Fruit fly (Drosophila melanogaster) whole organism, embryonic: ENCODE data around the gene CG32568.

Experiments
- BtbVII ChIP-seq: fragments of 200-800 bp; sonication (Bioruptor generic); optimal IDR thresholded peaks from 3 replicates; lab custom pipeline; 2017; ENCODE audit warnings: missing biosample characterization, mild to moderate bottlenecking, missing genetic modification characterization
- C15 ChIP-seq: fragments of 200-800 bp; sonication (Bioruptor generic); IDR thresholded peaks from 3 replicates; pipeline ENCODE4 v1.3.6; 2022; ENCODE audit warnings: missing biosample characterization, missing genetic modification characterization
- CG10321 ChIP-seq: fragments of 200-800 bp; sonication (Bioruptor generic); IDR thresholded peaks from 2 replicates; pipeline ENCODE4 v1.3.6; 2022; ENCODE audit warnings: missing biosample characterization, missing genetic modification characterization
- CG11398 ChIP-seq: fragments of 200-800 bp; sonication (Bioruptor generic); optimal IDR thresholded peaks from 2 replicates; lab custom pipeline; 2016; ENCODE audit warnings: missing biosample characterization, missing genetic modification characterization
- CG12299 ChIP-seq: fragments of 200-800 bp; sonication (Bioruptor generic); optimal IDR thresholded peaks from 2 replicates; lab custom pipeline; 2018; ENCODE audit warnings: missing biosample characterization, mild to moderate bottlenecking, missing genetic modification characterization
- CG12659 ChIP-seq: fragments of 200-800 bp; sonication (Bioruptor generic); optimal IDR thresholded peaks from 3 replicates; lab custom pipeline; 2017; ENCODE audit warnings: mild to moderate bottlenecking, missing biosample characterization, missing genetic modification reagents, missing genetic modification characterization
- CG13287 ChIP-seq: fragments of 200-800 bp; sonication (Bioruptor generic); IDR thresholded peaks from 2 replicates; pipeline ENCODE4 v1.3.6; 2022; ENCODE audit warnings: missing biosample characterization, missing genetic modification characterization; ENCODE audit not compliant: partially characterized antibody
- CG13775 ChIP-seq: fragments of 200-800 bp; sonication (Bioruptor generic); optimal IDR thresholded peaks from 3 replicates; lab custom pipeline; 2017; ENCODE audit warnings: missing biosample characterization, mild to moderate bottlenecking, missing genetic modification characterization
- CG15269 ChIP-seq: fragments of 200-800 bp; sonication (Bioruptor generic); optimal IDR thresholded peaks from 2 replicates; lab custom pipeline; 2018; ENCODE audit warnings: missing biosample characterization, mild to moderate bottlenecking, missing genetic modification characterization, moderate library complexity
- CG15514 ChIP-seq: fragments of 200-800 bp; sonication (Bioruptor generic); optimal IDR thresholded peaks from 3 replicates; lab custom pipeline; 2017; ENCODE audit warnings: missing biosample characterization, missing genetic modification characterization, mild to moderate bottlenecking, moderate library complexity, missing genetic modification reagents
- CG1792 ChIP-seq: fragments of 200-800 bp; sonication (Bioruptor generic); optimal IDR thresholded peaks from 2 replicates; lab custom pipeline; 2016; ENCODE audit warnings: missing biosample characterization, missing genetic modification characterization
- CG18011 ChIP-seq: fragments of 200-800 bp; sonication (Bioruptor generic); optimal IDR thresholded peaks from 2 replicates; lab custom pipeline; 2017; ENCODE audit warnings: missing biosample characterization, missing genetic modification characterization, mild to moderate bottlenecking, moderate library complexity, missing genotype
- CG31388 ChIP-seq: fragments of 200-800 bp; sonication (Bioruptor generic); optimal IDR thresholded peaks from 2 replicates; lab custom pipeline; 2016; ENCODE audit warnings: missing biosample characterization, missing genetic modification characterization
- CG3407 ChIP-seq: fragments of 200-800 bp; sonication (Bioruptor generic); optimal IDR thresholded peaks from 2 replicates; lab custom pipeline; 2018; ENCODE audit warnings: missing biosample characterization, mild to moderate bottlenecking, missing genetic modification characterization
- CG34422 ChIP-seq: fragments of 200-800 bp; sonication (Bioruptor generic); IDR thresholded peaks from 3 replicates; pipeline ENCODE4 v1.3.6; 2022; ENCODE audit warnings: missing biosample characterization, missing genetic modification characterization
- CG4730 ChIP-seq: fragments of 200-800 bp; sonication (Bioruptor generic); IDR thresholded peaks from 2 replicates; pipeline ENCODE4 v1.3.6; 2022; ENCODE audit warnings: missing biosample characterization, missing genetic modification characterization
- CG8290 ChIP-seq, 3 experiments: fragments of 200-800 bp; sonication (Bioruptor generic); optimal IDR thresholded peaks; 2 replicates each; lab custom pipeline; 2016 to 2019; ENCODE audit warnings: missing biosample characterization in 3 of 3, missing genetic modification characterization in 3 of 3, mild to moderate bottlenecking in 2 of 3, moderate library complexity in 1 of 3
- CG9437 ChIP-seq: fragments of 200-800 bp; sonication (Bioruptor generic); optimal IDR thresholded peaks from 2 replicates; lab custom pipeline; 2018; ENCODE audit warnings: missing biosample characterization, mild to moderate bottlenecking, missing genetic modification characterization
- CTCF ChIP-seq: fragments of 200-800 bp; sonication (Bioruptor generic); optimal IDR thresholded peaks from 2 replicates; lab custom pipeline; 2017; ENCODE audit warnings: missing biosample characterization, mild to moderate bottlenecking, missing genetic modification characterization, moderate library complexity
- Dp ChIP-seq: fragments of 200-800 bp; sonication (Bioruptor generic); optimal IDR thresholded peaks from 2 replicates; lab custom pipeline; 2018; ENCODE audit warnings: missing biosample characterization, mild to moderate bottlenecking, missing genetic modification characterization, moderate library complexity
- Dref ChIP-seq: fragments of 200-800 bp; sonication (Bioruptor generic); IDR thresholded peaks from 2 replicates; pipeline ENCODE4 v1.3.6; 2022; ENCODE audit warnings: missing biosample characterization, missing genetic modification characterization
- HLH3B ChIP-seq: fragments of 200-800 bp; sonication (Bioruptor generic); IDR thresholded peaks from 2 replicates; pipeline ENCODE4 v1.3.6; 2022; ENCODE audit warnings: missing biosample characterization, missing genetic modification characterization
- HmgZ ChIP-seq: fragments of 200-800 bp; sonication (Bioruptor generic); optimal IDR thresholded peaks from 2 replicates; lab custom pipeline; 2018; ENCODE audit warnings: missing biosample characterization, mild to moderate bottlenecking, missing genetic modification characterization
- Jarid2 ChIP-seq: fragments of 200-800 bp; sonication (Bioruptor generic); optimal IDR thresholded peaks from 3 replicates; lab custom pipeline; 2017; ENCODE audit warnings: mild to moderate bottlenecking, missing biosample characterization, missing genetic modification reagents, missing genetic modification characterization
- MBD-R2 ChIP-seq: fragments of 200-800 bp; sonication (Bioruptor generic); IDR thresholded peaks from 2 replicates; pipeline ENCODE4 v1.3.6; 2022; ENCODE audit warnings: missing biosample characterization, missing genetic modification characterization
- Med ChIP-seq: fragments of 200-800 bp; sonication (Bioruptor generic); peaks from one replicate; lab custom pipeline; 2016; ENCODE audit warnings: missing biosample characterization, missing genetic modification characterization, mild to moderate bottlenecking, inconsistent platforms, moderate library complexity
- Myb ChIP-seq: fragments of 200-800 bp; sonication (Bioruptor generic); optimal IDR thresholded peaks from 2 replicates; lab custom pipeline; 2016; ENCODE audit warnings: missing biosample characterization, missing genetic modification characterization
- Optix ChIP-seq: fragments of 200-800 bp; sonication (Bioruptor generic); IDR thresholded peaks from 3 replicates; pipeline ENCODE4 v1.3.6; 2022; ENCODE audit warnings: missing biosample characterization, missing genetic modification characterization
- Rx ChIP-seq: fragments of 200-800 bp; sonication (Bioruptor generic); IDR thresholded peaks from 2 replicates; pipeline ENCODE4 v1.3.6; 2022; ENCODE audit warnings: missing biosample characterization, missing genetic modification characterization
- Sry-β ChIP-seq: fragments of 200-800 bp; sonication (Bioruptor generic); optimal IDR thresholded peaks from 2 replicates; lab custom pipeline; 2018; ENCODE audit warnings: missing biosample characterization, mild to moderate bottlenecking, missing genetic modification characterization, moderate library complexity
- Sry-δ ChIP-seq: fragments of 200-800 bp; sonication (Bioruptor generic); optimal IDR thresholded peaks from 2 replicates; lab custom pipeline; 2016; ENCODE audit warnings: missing biosample characterization, missing genetic modification characterization
- Taf1 ChIP-seq: fragments of 200-800 bp; sonication (Bioruptor generic); IDR thresholded peaks from 2 replicates; pipeline ENCODE4 v1.3.6; 2022; ENCODE audit warnings: missing biosample characterization, missing genetic modification characterization
- aop ChIP-seq: fragments of 200-800 bp; sonication (Bioruptor generic); IDR thresholded peaks from 2 replicates; pipeline ENCODE4 v1.3.6; 2022; ENCODE audit warnings: missing biosample characterization, missing genetic modification characterization
- bsh ChIP-seq, 2 experiments: fragments of 200-800 bp; sonication (Bioruptor generic); optimal IDR thresholded peaks; 2 replicates each; lab custom pipeline; 2017 to 2018; ENCODE audit warnings: mild to moderate bottlenecking in 2 of 2, missing biosample characterization in 2 of 2, missing genetic modification characterization in 2 of 2, moderate library complexity in 1 of 2
- cas ChIP-seq: fragments of 200-800 bp; sonication (Bioruptor generic); IDR thresholded peaks from 2 replicates; pipeline ENCODE4 v1.3.6; 2022; ENCODE audit warnings: missing biosample characterization, missing genetic modification characterization
- chn ChIP-seq: fragments of 200-800 bp; sonication (Bioruptor generic); optimal IDR thresholded peaks from 2 replicates; lab custom pipeline; 2016; ENCODE audit warnings: missing biosample characterization, missing genetic modification characterization
- ci ChIP-seq: fragments of 200-800 bp; sonication (Bioruptor generic); IDR thresholded peaks from 3 replicates; pipeline ENCODE4 v1.3.6; 2022; ENCODE audit warnings: missing biosample characterization, missing genetic modification characterization
- emc ChIP-seq: fragments of 200-800 bp; sonication (Bioruptor generic); optimal IDR thresholded peaks from 2 replicates; lab custom pipeline; 2016; ENCODE audit warnings: missing biosample characterization, missing genetic modification characterization
- ewg ChIP-seq: fragments of 200-800 bp; sonication (Bioruptor generic); optimal IDR thresholded peaks from 3 replicates; lab custom pipeline; 2017; ENCODE audit warnings: mild to moderate bottlenecking, missing biosample characterization, missing genetic modification reagents, missing genetic modification characterization
- fd96Cb ChIP-seq: fragments of 200-800 bp; sonication (Bioruptor generic); optimal IDR thresholded peaks from 2 replicates; lab custom pipeline; 2018; ENCODE audit warnings: missing biosample characterization, mild to moderate bottlenecking, missing genetic modification characterization, moderate library complexity
- gfzf ChIP-seq: fragments of 200-800 bp; sonication (Bioruptor generic); optimal IDR thresholded peaks from 2 replicates; lab custom pipeline; 2016; ENCODE audit warnings: missing biosample characterization, mild to moderate bottlenecking, missing genetic modification characterization, moderate library complexity
- her ChIP-seq: fragments of 200-800 bp; sonication (Bioruptor generic); optimal IDR thresholded peaks from 2 replicates; lab custom pipeline; 2016; ENCODE audit warnings: missing biosample characterization, missing genetic modification characterization
- kni ChIP-seq: fragments of 200-800 bp; sonication (Bioruptor generic); optimal IDR thresholded peaks from 3 replicates; lab custom pipeline; 2017; ENCODE audit warnings: mild to moderate bottlenecking, missing biosample characterization, missing genetic modification reagents, missing genetic modification characterization
- lola ChIP-seq, 3 experiments: fragments of >200 bp in 2 of 3; fragments of 200-800 bp in 1 of 3; sonication (Bioruptor generic) in 1 of 3; optimal IDR thresholded peaks; 2 replicates each; lab custom pipeline; 2017 to 2019; ENCODE audit warnings: missing biosample characterization in 3 of 3, missing genetic modification characterization in 3 of 3, mild to moderate bottlenecking in 1 of 3, moderate library complexity in 1 of 3
- peb ChIP-seq: fragments of 200-800 bp; sonication (Bioruptor generic); IDR thresholded peaks from 2 replicates; pipeline ENCODE4 v1.3.6; 2022; ENCODE audit warnings: missing biosample characterization, missing genetic modification characterization
- repo ChIP-seq: fragments of 200-800 bp; sonication (Bioruptor generic); optimal IDR thresholded peaks from 2 replicates; lab custom pipeline; 2016; ENCODE audit warnings: missing biosample characterization, missing genetic modification characterization
- scrt ChIP-seq: fragments of 200-800 bp; sonication (Bioruptor generic); optimal IDR thresholded peaks from 2 replicates; lab custom pipeline; 2018; ENCODE audit warnings: missing biosample characterization, mild to moderate bottlenecking, missing genetic modification characterization, moderate library complexity
- tll ChIP-seq, 2 experiments: fragments of 200-800 bp in 1 of 2; fragments of >200 bp in 1 of 2; sonication (Bioruptor generic) in 1 of 2; optimal IDR thresholded peaks; 2 replicates each; lab custom pipeline; 2017 to 2019; ENCODE audit warnings: missing biosample characterization in 2 of 2, missing genetic modification characterization in 2 of 2, mild to moderate bottlenecking in 1 of 2, moderate library complexity in 1 of 2
- trem ChIP-seq: fragments of 200-800 bp; optimal IDR thresholded peaks from 3 replicates; lab custom pipeline; 2019; ENCODE audit warnings: missing biosample characterization, mild to moderate bottlenecking, missing genetic modification characterization, moderate library complexity
- vfl ChIP-seq: fragments of 200-800 bp; sonication (Bioruptor generic); optimal IDR thresholded peaks from 2 replicates; lab custom pipeline; 2016; ENCODE audit warnings: missing biosample characterization, missing genetic modification characterization
- z ChIP-seq: fragments of 200-800 bp; sonication (Bioruptor generic); IDR thresholded peaks from 3 replicates; pipeline ENCODE4 v1.3.6; 2022; ENCODE audit warnings: missing biosample characterization, missing genetic modification characterization

Gene CG32568

DNA sequence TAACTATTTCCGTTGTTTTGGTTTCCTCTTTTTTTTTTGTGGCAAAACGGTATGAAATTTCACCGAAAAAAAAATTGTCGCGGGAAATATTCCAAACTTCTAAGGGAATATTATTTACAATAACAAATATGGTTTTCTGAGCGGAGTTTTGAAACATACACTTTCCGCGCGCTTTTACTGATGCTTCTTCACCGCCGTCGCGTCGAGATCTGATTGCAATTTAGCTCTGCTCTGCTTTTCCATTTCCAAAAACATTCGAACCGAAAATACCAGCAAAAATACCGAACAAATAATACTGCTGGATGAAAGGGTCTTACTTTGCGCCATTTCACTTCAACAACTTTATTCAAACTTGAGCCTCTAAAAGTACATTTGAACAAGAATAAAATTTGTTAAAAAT, 45.7 kb upstream of the CG32568 start, which contains the start of gene Septin4 (continued):
- TF ChIP-seq peb (GFP tag; lab: Robert Waterston, UW) = no peak
- no peak; the same call in 1 of the 2 replicates for TF ChIP-seq CG13287 (GFP tag; lab: Robert Waterston, UW)
- no peak for TF ChIP-seq scrt (GFP tag; lab: Kevin White, UChicago)
- peak; percentile 65 for TF ChIP-seq Dp (GFP tag; lab: Kevin White, UChicago)
- TF ChIP-seq Dref (GFP tag; lab: Robert Waterston, UW) = 0 out of 2 replicates have a peak, but pooled peaks have one; percentile 17
- peak; percentile 28; the same call in 1 of the 3 replicates for TF ChIP-seq ci (GFP tag; lab: Robert Waterston, UW)
- no peak for TF ChIP-seq aop
- TF ChIP-seq C15 (GFP tag; lab: Robert Waterston, UW) = no peak
- TF ChIP-seq emc (GFP tag; lab: Kevin White, UChicago) = no peak
- no peak for TF ChIP-seq CG12299 (tag; lab: Kevin White, UChicago)
- TF ChIP-seq Taf1 (GFP tag; lab: Robert Waterston, UW) = no peak
- TF ChIP-seq CG4730 (GFP tag; lab: Robert Waterston, UW) = no peak
- no peak for TF ChIP-seq her (GFP tag; lab: Kevin White, UChicago)
- TF ChIP-seq CG8290 (GFP tag; optimal IDR thresholded peaks at IDR 0.05; lab: Kevin White, UChicago) = no peak
- TF ChIP-seq CG8290 (tag; optimal IDR thresholded peaks at IDR 0.05; lab: Kevin White, UChicago) = peak in 1 of 2 experiments; percentile 20
- peak; percentile 56 for TF ChIP-seq Med (GFP tag; lab: Kevin White, UChicago)
- no peak for TF ChIP-seq CG9437
- no peak for TF ChIP-seq kni (GFP tag; lab: Kevin White, UChicago)
- TF ChIP-seq z = no peak
- TF ChIP-seq repo (GFP tag; lab: Kevin White, UChicago) = no peak
- peak; percentile 16 for TF ChIP-seq CG12659 (GFP tag; lab: Kevin White, UChicago)
- TF ChIP-seq CG13775 = no peak
- no peak for TF ChIP-seq HLH3B (GFP tag; lab: Robert Waterston, UW)
- TF ChIP-seq tll (GFP tag; optimal IDR thresholded peaks at IDR 0.05; lab: Kevin White, UChicago) = no peak
- TF ChIP-seq BtbVII = no peak
- TF ChIP-seq Sry-β = no peak
- no peak for TF ChIP-seq CG1792 (GFP tag; lab: Kevin White, UChicago)
- no peak for TF ChIP-seq Rx
- TF ChIP-seq Jarid2 (GFP tag; lab: Kevin White, UChicago) = peak; percentile 74
- no peak for TF ChIP-seq vfl (GFP tag; lab: Kevin White, UChicago)
- no peak for TF ChIP-seq CG3407 (GFP tag; lab: Kevin White, UChicago)
- TF ChIP-seq CG31388 (GFP tag; lab: Kevin White, UChicago) = no peak
- no peak for TF ChIP-seq CG34422
- TF ChIP-seq CG18011 (GFP tag; lab: Kevin White, UChicago) = no peak
- TF ChIP-seq CG15269 (tag; lab: Kevin White, UChicago) = no peak
- no peak for TF ChIP-seq CG11398 (GFP tag; lab: Kevin White, UChicago)

DNA sequence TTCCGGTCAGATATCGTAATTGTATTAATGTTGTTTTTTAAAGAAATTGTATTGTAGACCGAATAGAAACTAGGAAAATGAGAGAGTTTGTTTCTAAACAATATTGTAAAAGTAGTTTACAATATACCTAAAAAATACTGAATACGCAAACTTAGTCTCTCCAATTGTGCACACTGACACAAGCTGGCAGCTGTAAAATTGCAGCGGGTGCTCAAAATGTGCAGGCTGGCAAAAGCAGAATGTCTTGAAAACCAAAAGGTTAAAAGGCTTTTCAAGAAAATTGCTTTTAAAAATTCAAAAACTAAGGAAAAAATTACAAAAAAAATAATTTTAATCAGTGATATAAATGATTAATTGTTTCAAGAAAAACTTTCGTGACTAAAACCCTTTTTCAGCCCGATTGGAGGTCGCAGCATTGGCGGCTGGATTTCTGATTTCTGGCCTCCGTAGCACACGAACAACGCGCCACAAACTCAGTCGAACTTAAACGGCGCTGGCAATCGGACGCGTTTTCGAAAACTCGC, 45.0 kb upstream of the CG32568 start, which contains the start of gene CG4678:
Gene CG4678 (plus strand): TSS at position 474 of the 524 bp plus-strand sequence.
- TF ChIP-seq Myb (GFP tag; lab: Kevin White, UChicago) (peak; percentile 52), lola (GFP tag; optimal IDR thresholded peaks at IDR 0.05; lab: Kevin White, UChicago) (no peak), bsh (GFP tag; optimal IDR thresholded peaks at IDR 0.05; lab: Kevin White, UChicago) (no peak), fd96Cb (tag; lab: Kevin White, UChicago) (no peak), HmgZ (tag; lab: Kevin White, UChicago) (peak; percentile 20), Optix (GFP tag; lab: Robert Waterston, UW) (no peak), CG10321 (no peak), Sry-δ (GFP tag; lab: Kevin White, UChicago) (peak; percentile 9), ewg (GFP tag; lab: Kevin White, UChicago) (peak; percentile 0), cas (GFP tag; lab: Robert Waterston, UW) (no peak), CTCF (GFP tag; lab: Kevin White, UChicago) (peak; percentile 56), Jarid2 (GFP tag; lab: Kevin White, UChicago) (peak; percentile 29), chn (GFP tag; lab: Kevin White, UChicago) (no peak), MBD-R2 (peak; percentile 35; the same call in 1 of the 2 replicates), CG15514 (GFP tag; lab: Kevin White, UChicago) (peak; percentile 24), gfzf (GFP tag; lab: Kevin White, UChicago) (peak; percentile 72), trem (tag; lab: Kevin White, UChicago) (peak; percentile 17)
